Fruit fly (Drosophila melanogaster) whole organism, pupa: ENCODE measurements around the gene CG31075.

Source experiments
- CG10348 ChIP-seq: fragments of 200-800 bp; sonication (Bioruptor generic); IDR thresholded peaks from 2 replicates; pipeline ENCODE4 v1.3.6; 2022; ENCODE audit warnings: missing biosample characterization, missing genetic modification characterization
- CG12605 ChIP-seq: fragments of 200-800 bp; sonication (Bioruptor generic); IDR thresholded peaks from 2 replicates; pipeline ENCODE4 v1.3.6; 2022; ENCODE audit warnings: missing biosample characterization, missing genetic modification characterization
- CG13204 ChIP-seq: fragments of 200-800 bp; sonication (Bioruptor generic); optimal IDR thresholded peaks from 2 replicates; lab custom pipeline; 2018; ENCODE audit warnings: missing biosample characterization, mild to moderate bottlenecking, missing genetic modification characterization, moderate library complexity
- CG14655 ChIP-seq: fragments of 200-800 bp; sonication (Bioruptor generic); optimal IDR thresholded peaks from 3 replicates; lab custom pipeline; 2017; ENCODE audit warnings: mild to moderate bottlenecking, missing biosample characterization, missing genetic modification reagents, missing genetic modification characterization
- CG15710 ChIP-seq: fragments of 200-800 bp; sonication (Bioruptor generic); optimal IDR thresholded peaks from 2 replicates; lab custom pipeline; 2018; ENCODE audit warnings: missing biosample characterization, mild to moderate bottlenecking, missing genetic modification characterization, moderate library complexity
- CG17806 ChIP-seq: fragments of 200-800 bp; sonication (Bioruptor generic); optimal IDR thresholded peaks from 2 replicates; lab custom pipeline; 2018; ENCODE audit warnings: missing biosample characterization, mild to moderate bottlenecking, missing genetic modification characterization, moderate library complexity
- CG32121 ChIP-seq: fragments of 200-800 bp; sonication (Bioruptor generic); IDR thresholded peaks from 2 replicates; pipeline ENCODE4 v1.3.6; 2022; ENCODE audit warnings: missing biosample characterization, missing genetic modification characterization
- CG34367 ChIP-seq: fragments of 200-800 bp; sonication (Bioruptor generic); optimal IDR thresholded peaks from 2 replicates; lab custom pipeline; 2018; ENCODE audit warnings: missing biosample characterization, mild to moderate bottlenecking, missing genetic modification characterization
- CG4496 ChIP-seq: fragments of 200-800 bp; sonication (Bioruptor generic); IDR thresholded peaks from 3 replicates; pipeline ENCODE4 v1.3.6; 2022; ENCODE audit warnings: missing biosample characterization, missing genetic modification characterization
- CG8159 ChIP-seq: fragments of 200-800 bp; sonication (Bioruptor generic); optimal IDR thresholded peaks from 3 replicates; lab custom pipeline; 2018; ENCODE audit warnings: missing biosample characterization, mild to moderate bottlenecking, missing genetic modification characterization, moderate library complexity
- CG8301 ChIP-seq: fragments of 200-800 bp; sonication (Bioruptor generic); optimal IDR thresholded peaks from 2 replicates; lab custom pipeline; 2018; ENCODE audit warnings: missing biosample characterization, mild to moderate bottlenecking, missing genetic modification characterization
- CG9948 ChIP-seq: fragments of 200-800 bp; sonication (Bioruptor generic); optimal IDR thresholded peaks from 2 replicates; lab custom pipeline; 2018; ENCODE audit warnings: missing biosample characterization, mild to moderate bottlenecking, missing genetic modification characterization, moderate library complexity
- D1 ChIP-seq: fragments of 200-800 bp; sonication (Bioruptor generic); optimal IDR thresholded peaks from 2 replicates; lab custom pipeline; 2018; ENCODE audit warnings: missing biosample characterization, mild to moderate bottlenecking, missing genetic modification characterization, moderate library complexity
- EcR ChIP-seq: fragments of 200-800 bp; sonication (Bioruptor generic); optimal IDR thresholded peaks from 3 replicates; lab custom pipeline; 2019; ENCODE audit warnings: missing biosample characterization, missing genetic modification characterization, mild to moderate bottlenecking, moderate library complexity, missing genetic modification reagents
- Ets98B ChIP-seq: fragments of 200-800 bp; sonication (Bioruptor generic); IDR thresholded peaks from 2 replicates; pipeline ENCODE4 v1.3.6; 2022; ENCODE audit warnings: missing biosample characterization, missing genetic modification characterization
- Pif1A ChIP-seq: fragments of 200-800 bp; sonication (Bioruptor generic); optimal IDR thresholded peaks from 3 replicates; lab custom pipeline; 2016; ENCODE audit warnings: missing biosample characterization, missing genetic modification characterization
- Pif1B ChIP-seq: fragments of 200-800 bp; sonication (Bioruptor generic); optimal IDR thresholded peaks from 3 replicates; lab custom pipeline; 2016; ENCODE audit warnings: missing biosample characterization, missing genetic modification characterization
- Snoo ChIP-seq: fragments of 200-800 bp; sonication (Bioruptor generic); optimal IDR thresholded peaks from 3 replicates; lab custom pipeline; 2017; ENCODE audit warnings: missing biosample characterization, mild to moderate bottlenecking, missing genetic modification characterization, inconsistent platforms
- fd96Ca ChIP-seq: fragments of 200-800 bp; sonication (Bioruptor generic); IDR thresholded peaks from 3 replicates; pipeline ENCODE4 v1.3.6; 2022; ENCODE audit warnings: missing biosample characterization, missing genetic modification characterization
- gl ChIP-seq: fragments of 200-800 bp; sonication (Bioruptor generic); optimal IDR thresholded peaks from 2 replicates; lab custom pipeline; 2018; ENCODE audit warnings: missing biosample characterization, mild to moderate bottlenecking, missing genetic modification characterization
- rn ChIP-seq: fragments of 200-800 bp; sonication (Bioruptor generic); IDR thresholded peaks from 2 replicates; pipeline ENCODE4 v1.3.6; 2022; ENCODE audit warnings: missing biosample characterization, missing genetic modification characterization

CG31075 gene

dm6 chr3R:27019701-27020172, 31.4 kb upstream of the CG31075 start, which contains the start of gene CG17191:
Gene CG17191, minus strand, starts transcription at chr3R:27019751.
- TF ChIP-seq EcR (GFP tag; lab: Kevin White, UChicago) = no peak
- TF ChIP-seq CG8301 (tag; lab: Kevin White, UChicago) = no peak
- TF ChIP-seq Snoo (tag; lab: Kevin White, UChicago) = no peak
- no peak for TF ChIP-seq gl (tag; lab: Kevin White, UChicago)
- no peak for TF ChIP-seq rn (GFP tag; lab: Robert Waterston, UW)
- no peak for TF ChIP-seq CG17806 (tag; lab: Kevin White, UChicago)
- no peak for TF ChIP-seq CG12605 (GFP tag; lab: Robert Waterston, UW)
- TF ChIP-seq Pif1A (GFP tag; lab: Kevin White, UChicago) = no peak
- no peak for TF ChIP-seq CG8159
- no peak for TF ChIP-seq CG34367 (tag; lab: Kevin White, UChicago)
- TF ChIP-seq fd96Ca (GFP tag; lab: Robert Waterston, UW) = no peak
- no peak for TF ChIP-seq Ets98B (GFP tag; lab: Robert Waterston, UW)

- TF ChIP-seq Pif1B (GFP tag; lab: Kevin White, UChicago) (no peak), CG8159 (no peak), CG17806 (tag; lab: Kevin White, UChicago) (no peak)
- TF ChIP-seq, all 21 proteins: peak for 0
These were observed 29.9 kb upstream of the CG31075 start, which contains the start of gene CG17192 for dm6 chr3R:27018187-27018586. Gene CG17192, minus strand, starts transcription at chr3R:27018287.

- no peak for TF ChIP-seq gl (tag; lab: Kevin White, UChicago)
These were observed 18.7 kb upstream of the CG31075 start, which contains the start of gene CG6295 for dm6 chr3R:27007022-27007421. Gene CG6295, minus strand, starts transcription at chr3R:27007055.

dm6 chr3R:27005338-27005737, 17.0 kb upstream of the CG31075 start, which contains the start of gene CG6296:
Gene CG6296, minus strand, starts transcription at chr3R:27005469.
- TF ChIP-seq Pif1B (GFP tag; lab: Kevin White, UChicago) = no peak
- TF ChIP-seq, all 21 proteins: peak for 0

- TF ChIP-seq D1 = no peak
- no peak for TF ChIP-seq CG15710
- no peak for TF ChIP-seq CG10348 (GFP tag; lab: Robert Waterston, UW)
- TF ChIP-seq Pif1B (GFP tag; lab: Kevin White, UChicago) = no peak
- no peak for TF ChIP-seq CG13204
- no peak for TF ChIP-seq CG8159
- no peak for TF ChIP-seq fd96Ca (GFP tag; lab: Robert Waterston, UW)
- no peak for TF ChIP-seq EcR (GFP tag; lab: Kevin White, UChicago)
- no peak for TF ChIP-seq CG12605 (GFP tag; lab: Robert Waterston, UW)
- no peak for TF ChIP-seq CG14655 (GFP tag; lab: Kevin White, UChicago)
- TF ChIP-seq CG17806 (tag; lab: Kevin White, UChicago) = no peak
- no peak for TF ChIP-seq CG32121 (GFP tag; lab: Robert Waterston, UW)
- no peak for TF ChIP-seq rn (GFP tag; lab: Robert Waterston, UW)
- TF ChIP-seq CG8301 (tag; lab: Kevin White, UChicago) = no peak
These were observed 14.5 kb upstream of the CG31075 start for dm6 chr3R:27002787-27003186.

dm6 chr3R:26999452-26999851, 11.1 kb upstream of the CG31075 start, which contains the start of gene CG31077:
Gene CG31077, plus strand, starts transcription at chr3R:26999752.
- TF ChIP-seq Pif1A (GFP tag; lab: Kevin White, UChicago) (no peak), Pif1B (GFP tag; lab: Kevin White, UChicago) (no peak), CG12605 (GFP tag; lab: Robert Waterston, UW) (no peak), CG9948 (no peak), CG32121 (GFP tag; lab: Robert Waterston, UW) (no peak), gl (tag; lab: Kevin White, UChicago) (no peak), CG10348 (GFP tag; lab: Robert Waterston, UW) (no peak), fd96Ca (GFP tag; lab: Robert Waterston, UW) (no peak)

- TF ChIP-seq CG8301 (tag; lab: Kevin White, UChicago) = no peak
- no peak for TF ChIP-seq CG12605 (GFP tag; lab: Robert Waterston, UW)
- no peak for TF ChIP-seq CG34367 (tag; lab: Kevin White, UChicago)
- no peak for TF ChIP-seq CG13204
- no peak for TF ChIP-seq Pif1B (GFP tag; lab: Kevin White, UChicago)
- TF ChIP-seq CG8159 = no peak
- no peak for TF ChIP-seq CG32121 (GFP tag; lab: Robert Waterston, UW)
- no peak for TF ChIP-seq Pif1A (GFP tag; lab: Kevin White, UChicago)
- no peak for TF ChIP-seq CG4496 (GFP tag; lab: Robert Waterston, UW)
- no peak for TF ChIP-seq D1
- TF ChIP-seq rn (GFP tag; lab: Robert Waterston, UW) = no peak
- TF ChIP-seq CG17806 (tag; lab: Kevin White, UChicago) = no peak
- no peak for TF ChIP-seq CG14655 (GFP tag; lab: Kevin White, UChicago)
These were observed 8.3 kb upstream of the CG31075 start, which contains the start of gene RYa-R for dm6 chr3R:26996642-26997041. Gene RYa-R, plus strand, starts transcription at chr3R:26996980.
